Worm (Caenorhabditis elegans) whole organism, young adult: ENCODE results near the gene R02E4.3.

ENCODE experiments used
- B0035.1 ChIP-seq: sonication (generic microtip); optimal IDR thresholded peaks from 2 replicates; lab custom pipeline; 2016; ENCODE audit warnings: missing genetic modification characterization, mild to moderate bottlenecking, missing compliant biosample characterization, missing genotype, missing genetic modification reagents
- B0336.3 ChIP-seq: fragments of 200-800 bp; sonication (Bioruptor generic); IDR thresholded peaks from 2 replicates; pipeline ENCODE4 v1.3.6; 2022; ENCODE audit warnings: missing genetic modification characterization, missing compliant biosample characterization
- C06A6.2 ChIP-seq: fragments of 200-800 bp; sonication (Bioruptor generic); conservative IDR thresholded peaks from 2 replicates; pipeline ENCODE4 v1.3.6; 2022; ENCODE audit warnings: missing genetic modification characterization, missing compliant biosample characterization
- C17E4.6 ChIP-seq: fragments of 200-800 bp; sonication (Bioruptor generic); IDR thresholded peaks from 2 replicates; pipeline ENCODE4 v1.3.6; 2022; ENCODE audit warnings: missing genetic modification reagents, missing genetic modification characterization, missing compliant biosample characterization
- F49E8.2 ChIP-seq: sonication (generic microtip); optimal IDR thresholded peaks from 3 replicates; lab custom pipeline; 2017; ENCODE audit warnings: missing genetic modification characterization, mild to moderate bottlenecking, missing compliant biosample characterization, antibody characterized with exemption, moderate library complexity; ENCODE audit not compliant: insufficient read depth
- F52B5.7 ChIP-seq: sonication (generic microtip); optimal IDR thresholded peaks from 2 replicates; lab custom pipeline; 2016; ENCODE audit warnings: mild to moderate bottlenecking, missing genetic modification characterization, missing compliant biosample characterization
- F55B11.4 ChIP-seq: sonication (generic microtip); optimal IDR thresholded peaks from 2 replicates; lab custom pipeline; 2016; ENCODE audit warnings: missing compliant biosample characterization, missing genetic modification characterization, borderline replicate concordance; ENCODE audit not compliant: insufficient read depth
- K11D2.4 ChIP-seq: fragments of 200-800 bp; sonication (Bioruptor generic); IDR thresholded peaks from 2 replicates; pipeline ENCODE4 v1.3.6; 2022; ENCODE audit warnings: missing genetic modification reagents, missing genetic modification characterization, missing compliant biosample characterization
- K12H6.12 ChIP-seq: fragments of 200-800 bp; sonication (Bioruptor generic); optimal IDR thresholded peaks from 2 replicates; lab custom pipeline; 2018; ENCODE audit warnings: mild to moderate bottlenecking, missing genetic modification characterization, missing compliant biosample characterization
- Y53G8AR.9 ChIP-seq: fragments of 200-800 bp; sonication (Bioruptor generic); conservative IDR thresholded peaks from 2 replicates; pipeline ENCODE4 v1.3.6; 2022; ENCODE audit warnings: missing genetic modification reagents, missing genetic modification characterization, missing compliant biosample characterization
- Y56A3A.18 ChIP-seq: fragments of 200-800 bp; sonication (Bioruptor generic); IDR thresholded peaks from 2 replicates; pipeline ENCODE4 v1.3.6; 2022; ENCODE audit warnings: missing genetic modification reagents, missing genetic modification characterization, missing compliant biosample characterization
- Y67H2A.10 ChIP-seq: fragments of 200-800 bp; sonication (Bioruptor generic); conservative IDR thresholded peaks from 2 replicates; pipeline ENCODE4 v1.3.6; 2022; ENCODE audit warnings: missing genetic modification reagents, missing genetic modification characterization, missing compliant biosample characterization
- Y79H2A.3 ChIP-seq: fragments of 200-800 bp; sonication (Bioruptor generic); conservative IDR thresholded peaks from 2 replicates; pipeline ENCODE4 v1.3.6; 2022; ENCODE audit warnings: missing genetic modification reagents, missing genetic modification characterization, missing compliant biosample characterization
- ZK185.1 ChIP-seq: sonication (generic microtip); optimal IDR thresholded peaks from 2 replicates; lab custom pipeline; 2016; ENCODE audit warnings: mild to moderate bottlenecking, missing genetic modification characterization, missing compliant biosample characterization; ENCODE audit not compliant: poor library complexity, severe bottlenecking
- ama-1 ChIP-seq, 3 experiments: fragments of 150-350 bp in 1 of 3; sonication (generic microtip) in 2 of 3; optimal IDR thresholded peaks; 2 replicates each; lab custom pipeline; 2014 to 2018; ENCODE audit warnings: missing biosample characterization in 2 of 3, missing genetic modification characterization in 2 of 3, missing genetic modification reagents in 2 of 3
- attf-3 ChIP-seq: fragments of 200-800 bp; sonication (Bioruptor generic); conservative IDR thresholded peaks from 2 replicates; pipeline ENCODE4 v1.3.6; 2022; ENCODE audit warnings: missing genetic modification reagents, missing genetic modification characterization, missing compliant biosample characterization
- attf-6 ChIP-seq: fragments of 200-800 bp; sonication (Bioruptor generic); IDR thresholded peaks from 2 replicates; pipeline ENCODE4 v1.3.6; 2022; ENCODE audit warnings: missing genetic modification reagents, missing genetic modification characterization, missing compliant biosample characterization
- bed-2 ChIP-seq: fragments of 200-800 bp; sonication (Bioruptor generic); IDR thresholded peaks from 2 replicates; pipeline ENCODE4 v1.3.6; 2022; ENCODE audit warnings: missing genetic modification reagents, missing genetic modification characterization, missing compliant biosample characterization
- cebp-1 ChIP-seq, 2 experiments: fragments of 200-800 bp in 1 of 2; sonication (Bioruptor generic) in 1 of 2; sonication (generic microtip) in 1 of 2; IDR thresholded peaks in 1 of 2; optimal IDR thresholded peaks in 1 of 2; 2 replicates each; pipeline versions ENCODE4 v1.3.6 to Lab custom; 2017 to 2022; ENCODE audit warnings: missing compliant biosample characterization in 2 of 2, missing genetic modification characterization in 2 of 2, mild to moderate bottlenecking in 1 of 2, missing genetic modification reagents in 1 of 2, moderate library complexity in 1 of 2
- ceh-27 ChIP-seq: fragments of 200-800 bp; sonication (Bioruptor generic); optimal IDR thresholded peaks from 2 replicates; lab custom pipeline; 2018; ENCODE audit warnings: mild to moderate bottlenecking, missing genetic modification characterization, moderate library complexity, missing compliant biosample characterization
- ceh-79 ChIP-seq: sonication (generic microtip); optimal IDR thresholded peaks from 2 replicates; lab custom pipeline; 2017; ENCODE audit warnings: mild to moderate bottlenecking, missing genetic modification characterization, missing compliant biosample characterization
- ceh-91 ChIP-seq: fragments of 200-800 bp; sonication (Bioruptor generic); IDR thresholded peaks from 2 replicates; pipeline ENCODE4 v1.3.6; 2022; ENCODE audit warnings: missing genetic modification reagents, missing genetic modification characterization, missing compliant biosample characterization
- fkh-3 ChIP-seq: sonication (generic microtip); optimal IDR thresholded peaks from 2 replicates; lab custom pipeline; 2016; ENCODE audit warnings: mild to moderate bottlenecking, missing genetic modification characterization, missing compliant biosample characterization
- lag-1 ChIP-seq: fragments of 200-800 bp; sonication (Bioruptor generic); IDR thresholded peaks from 2 replicates; pipeline ENCODE4 v1.3.6; 2022; ENCODE audit warnings: missing genetic modification reagents, missing genetic modification characterization, missing compliant biosample characterization
- let-607 ChIP-seq, 2 experiments: fragments of 200-800 bp in 1 of 2; sonication (Bioruptor generic) in 1 of 2; sonication (generic microtip) in 1 of 2; optimal IDR thresholded peaks; 2 replicates each; lab custom pipeline; 2016 to 2018; ENCODE audit warnings: mild to moderate bottlenecking in 2 of 2, missing compliant biosample characterization in 2 of 2, missing genetic modification characterization in 2 of 2, moderate library complexity in 2 of 2, missing genotype in 1 of 2
- lin-26 ChIP-seq: fragments of 200-800 bp; sonication (Bioruptor generic); IDR thresholded peaks from 2 replicates; pipeline ENCODE4 v1.3.6; 2022; ENCODE audit warnings: missing genetic modification reagents, missing genetic modification characterization, missing compliant biosample characterization
- lin-35 ChIP-seq, 3 experiments: fragments of 150-350 bp in 2 of 3; sonication (generic microtip) in 1 of 3; optimal IDR thresholded peaks; 2 replicates each; lab custom pipeline; 2014 to 2018; ENCODE audit warnings: missing biosample characterization in 3 of 3, missing genetic modification characterization in 3 of 3, missing genetic modification reagents in 3 of 3
- lin-40 ChIP-seq: sonication (generic microtip); optimal IDR thresholded peaks from 2 replicates; lab custom pipeline; 2016; ENCODE audit warnings: missing genetic modification characterization, mild to moderate bottlenecking, missing compliant biosample characterization, missing genotype, missing genetic modification reagents
- madf-6 ChIP-seq: fragments of 200-800 bp; sonication (Bioruptor generic); IDR thresholded peaks from 2 replicates; pipeline ENCODE4 v1.3.6; 2022; ENCODE audit warnings: missing genetic modification reagents, missing genetic modification characterization, missing compliant biosample characterization
- mcd-1 ChIP-seq: fragments of 200-800 bp; sonication (Bioruptor generic); IDR thresholded peaks from 2 replicates; pipeline ENCODE4 v1.3.6; 2022; ENCODE audit warnings: missing genetic modification reagents, missing genetic modification characterization, missing compliant biosample characterization
- mxl-1 ChIP-seq: sonication (generic microtip); optimal IDR thresholded peaks from 2 replicates; lab custom pipeline; 2016; ENCODE audit warnings: missing genetic modification characterization, missing compliant biosample characterization
- nfyb-1 ChIP-seq: fragments of 200-800 bp; sonication (Bioruptor generic); IDR thresholded peaks from 2 replicates; pipeline ENCODE4 v1.3.6; 2022; ENCODE audit warnings: missing genetic modification reagents, missing genetic modification characterization, missing compliant biosample characterization
- nhr-120 ChIP-seq: fragments of 200-800 bp; sonication (Bioruptor generic); IDR thresholded peaks from 2 replicates; pipeline ENCODE4 v1.3.6; 2022; ENCODE audit warnings: missing genetic modification characterization, missing compliant biosample characterization
- rec-8 ChIP-seq, 2 experiments: sonication (generic microtip); optimal IDR thresholded peaks; 2 replicates each; lab custom pipeline; 2016; ENCODE audit warnings: mild to moderate bottlenecking in 2 of 2, missing genetic modification characterization in 2 of 2, missing genetic modification reagents in 2 of 2, missing genotype in 2 of 2, missing biosample characterization in 1 of 2, missing compliant biosample characterization in 1 of 2, moderate library complexity in 1 of 2
- repo-1 ChIP-seq: sonication (generic microtip); optimal IDR thresholded peaks from 2 replicates; lab custom pipeline; 2017; ENCODE audit warnings: mild to moderate bottlenecking, missing genetic modification characterization, missing compliant biosample characterization
- rpc-1 ChIP-seq, 2 experiments: fragments of 150-350 bp in 1 of 2; sonication (generic microtip) in 1 of 2; optimal IDR thresholded peaks; 2 replicates each; lab custom pipeline; 2014 to 2018; ENCODE audit warnings: missing biosample characterization in 1 of 2, missing genetic modification characterization in 1 of 2, missing genetic modification reagents in 1 of 2, missing genotype in 1 of 2
- snpc-4 ChIP-seq, 5 experiments: fragments of 150-350 bp in 1 of 5; sonication (generic microtip) in 4 of 5; optimal IDR thresholded peaks; 2 replicates each; lab custom pipeline; 2014 to 2018; ENCODE audit warnings: missing genetic modification characterization in 5 of 5, missing biosample characterization in 3 of 5, antibody characterized with exemption in 2 of 5, mild to moderate bottlenecking in 2 of 5, missing compliant biosample characterization in 2 of 5, missing genotype in 2 of 5, moderate library complexity in 2 of 5, missing genetic modification reagents in 1 of 5
- somi-1 ChIP-seq: fragments of 200-800 bp; sonication (Bioruptor generic); optimal IDR thresholded peaks from 2 replicates; lab custom pipeline; 2018; ENCODE audit warnings: mild to moderate bottlenecking, missing genetic modification characterization, missing compliant biosample characterization
- tlf-1 ChIP-seq: fragments of 200-800 bp; sonication (Bioruptor generic); optimal IDR thresholded peaks from 2 replicates; lab custom pipeline; 2018; ENCODE audit warnings: mild to moderate bottlenecking, missing genetic modification characterization, missing compliant biosample characterization
- unc-130 ChIP-seq: sonication (generic microtip); optimal IDR thresholded peaks from 2 replicates; lab custom pipeline; 2016; ENCODE audit warnings: missing genetic modification reagents, missing genetic modification characterization, missing compliant biosample characterization
- zfh-2 ChIP-seq: fragments of 200-800 bp; sonication (Bioruptor generic); conservative IDR thresholded peaks from 2 replicates; pipeline ENCODE4 v1.3.6; 2022; ENCODE audit warnings: missing genetic modification reagents, missing genetic modification characterization, missing compliant biosample characterization
- zim-3 ChIP-seq: sonication (generic microtip); optimal IDR thresholded peaks from 2 replicates; lab custom pipeline; 2017; ENCODE audit warnings: mild to moderate bottlenecking, missing genetic modification characterization, moderate library complexity, missing compliant biosample characterization
- ztf-18 ChIP-seq: sonication (generic microtip); optimal IDR thresholded peaks from 2 replicates; lab custom pipeline; 2016; ENCODE audit warnings: missing genotype, mild to moderate bottlenecking, missing genetic modification characterization, missing compliant biosample characterization
- ztf-22 ChIP-seq: fragments of 200-800 bp; sonication (Bioruptor generic); optimal IDR thresholded peaks from 2 replicates; lab custom pipeline; 2018; ENCODE audit warnings: mild to moderate bottlenecking, missing genetic modification characterization, moderate library complexity, missing compliant biosample characterization

The R02E4.3 gene

ce11 chrX:4144136-4144781, 42.3 kb upstream of the R02E4.3 start (continued):
- TF ChIP-seq B0035.1 (tag; lab: Kevin White, UChicago): no peak
- 0 out of 2 replicates have a peak, but pooled peaks have one; percentile 11 for TF ChIP-seq lin-26 (GFP tag; lab: Robert Waterston, UW)
- no peak for TF ChIP-seq ceh-91 (GFP tag; lab: Robert Waterston, UW)
- TF ChIP-seq mxl-1 (tag; lab: Kevin White, UChicago): no peak
- TF ChIP-seq F55B11.4 (tag; lab: Kevin White, UChicago): no peak
- TF ChIP-seq mcd-1: 0 out of 2 replicates have a peak, but pooled peaks have one; percentile 9
- TF ChIP-seq F52B5.7 (tag; lab: Kevin White, UChicago): no peak
- no peak for TF ChIP-seq ceh-79
- no peak for TF ChIP-seq zim-3 (tag; lab: Kevin White, UChicago)
- 0 out of 2 replicates have a peak, but pooled peaks have one; percentile 31 for TF ChIP-seq zfh-2 (GFP tag; lab: Robert Waterston, UW)
- no peak for TF ChIP-seq lin-40
- no peak for TF ChIP-seq cebp-1 (GFP tag; IDR thresholded peaks at IDR 0.05; lab: Robert Waterston, UW)
- peak; percentile 51 for TF ChIP-seq cebp-1 (tag; optimal IDR thresholded peaks at IDR 0.05; lab: Kevin White, UChicago)
- TF ChIP-seq lag-1 (GFP tag; lab: Robert Waterston, UW): no peak
- TF ChIP-seq tlf-1 (GFP tag; lab: Kevin White, UChicago): no peak
- TF ChIP-seq snpc-4 (GFP tag; optimal IDR thresholded peaks at IDR 0.05; lab: Kevin White, UChicago): no peak
- TF ChIP-seq snpc-4 (tag; optimal IDR thresholded peaks at IDR 0.05; lab: Kevin White, UChicago): no peak
- TF ChIP-seq madf-6 (GFP tag; lab: Robert Waterston, UW): 0 out of 2 replicates have a peak, but pooled peaks have one; percentile 15
- no peak for TF ChIP-seq nhr-120 (GFP tag; lab: Robert Waterston, UW)
- TF ChIP-seq Y67H2A.10 (GFP tag; lab: Robert Waterston, UW): no peak
- no peak for TF ChIP-seq somi-1 (GFP tag; lab: Kevin White, UChicago)
- TF ChIP-seq K12H6.12 (tag; lab: Kevin White, UChicago): peak; percentile 18
- no peak for TF ChIP-seq fkh-3 (tag; lab: Kevin White, UChicago)
- TF ChIP-seq rpc-1 (optimal IDR thresholded peaks at IDR 0.05; lab: Kevin White, UChicago): no peak
- TF ChIP-seq rpc-1 (tag; optimal IDR thresholded peaks at IDR 0.05; lab: Kevin White, UChicago): no peak
- TF ChIP-seq ama-1 (optimal IDR thresholded peaks at IDR 0.05; lab: Kevin White, UChicago): no peak
- TF ChIP-seq ama-1 (GFP tag; optimal IDR thresholded peaks at IDR 0.05; lab: Kevin White, UChicago): no peak
- TF ChIP-seq nfyb-1 (GFP tag; lab: Robert Waterston, UW): peak; percentile 11; the same call in 1 of the 2 replicates
- 0 out of 2 replicates have a peak, but pooled peaks have one; percentile 11 for TF ChIP-seq B0336.3 (GFP tag; lab: Robert Waterston, UW)
- no peak for TF ChIP-seq rec-8 (tag; optimal IDR thresholded peaks at IDR 0.05; lab: Kevin White, UChicago)
- no peak for TF ChIP-seq ztf-22 (GFP tag; lab: Kevin White, UChicago)
- no peak for TF ChIP-seq attf-3 (GFP tag; lab: Robert Waterston, UW)
- TF ChIP-seq Y53G8AR.9 (GFP tag; lab: Robert Waterston, UW): no peak
- no peak for TF ChIP-seq F49E8.2 (tag; lab: Kevin White, UChicago)
- TF ChIP-seq ztf-18 (tag; lab: Kevin White, UChicago): no peak
- TF ChIP-seq let-607 (tag; optimal IDR thresholded peaks at IDR 0.05; lab: Kevin White, UChicago): peak; percentile 77 to 81
- no peak for TF ChIP-seq repo-1 (tag; lab: Kevin White, UChicago)
- TF ChIP-seq attf-6 (GFP tag; lab: Robert Waterston, UW): no peak
- no peak for TF ChIP-seq lin-35 (GFP tag; optimal IDR thresholded peaks at IDR 0.05; lab: Kevin White, UChicago)
- peak; percentile 44 for TF ChIP-seq ceh-27 (GFP tag; lab: Kevin White, UChicago)
- no peak for TF ChIP-seq bed-2 (GFP tag; lab: Robert Waterston, UW)
- no peak for TF ChIP-seq unc-130 (GFP tag; lab: Kevin White, UChicago)
- 0 out of 2 replicates have a peak, but pooled peaks have one; percentile 15 for TF ChIP-seq C06A6.2 (GFP tag; lab: Robert Waterston, UW)
- TF ChIP-seq Y56A3A.18 (GFP tag; lab: Robert Waterston, UW): no peak
- no peak for TF ChIP-seq ZK185.1 (tag; lab: Kevin White, UChicago)
- TF ChIP-seq Y79H2A.3: no peak
- peak; percentile 23; the same call in 1 of the 2 replicates for TF ChIP-seq K11D2.4
- TF ChIP-seq C17E4.6 (GFP tag; lab: Robert Waterston, UW): no peak
